Fruit fly (Drosophila melanogaster): Measurements from ENCODE around the gene gdl-ORF39.

gdl-ORF39 gene

DNA sequence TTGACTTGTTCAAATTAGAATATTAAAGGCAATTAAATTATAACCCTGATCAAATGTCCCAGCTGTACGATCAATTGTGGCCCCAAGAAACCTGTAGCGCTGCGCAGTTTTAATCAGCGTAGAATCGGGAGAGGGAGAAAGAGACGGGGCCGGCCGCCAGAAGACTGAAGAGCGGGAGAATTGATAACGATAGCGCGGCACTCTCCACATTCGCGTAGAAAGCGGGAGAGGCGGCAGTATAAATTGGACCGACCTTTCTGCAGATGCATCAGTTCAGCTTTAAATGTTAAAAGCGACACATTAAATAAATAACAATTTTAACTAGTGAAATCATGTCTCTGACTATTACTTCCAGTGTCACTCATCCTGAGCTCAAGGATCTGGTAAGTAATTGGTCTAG is 1.5 kb downstream of the gdl-ORF39 start, which contains the start of gene MsrA (continued):
- no peak for TF ChIP-seq CG12299 (tag; optimal IDR thresholded peaks at IDR 0.05)
- TF ChIP-seq CG9437 (GFP tag; optimal IDR thresholded peaks at IDR 0.05): no peak
- no peak for TF ChIP-seq chif (GFP tag; optimal IDR thresholded peaks at IDR 0.05)
- TF ChIP-seq Bdp1 (GFP tag; optimal IDR thresholded peaks at IDR 0.05): no peak
- no peak for TF ChIP-seq Mes4 (GFP tag; optimal IDR thresholded peaks at IDR 0.05)
- TF ChIP-seq sens (GFP tag): peak; percentile 63
- TF ChIP-seq Jarid2 (GFP tag; optimal IDR thresholded peaks at IDR 0.05): peak; percentile 59
- TF ChIP-seq CG11247 (GFP tag; IDR thresholded peaks at IDR 0.05): no peak
- no peak for TF ChIP-seq pnt (GFP tag; optimal IDR thresholded peaks at IDR 0.05)
- TF ChIP-seq NC2β (GFP tag; optimal IDR thresholded peaks at IDR 0.05): no peak
- TF ChIP-seq CG8388 (GFP tag; optimal IDR thresholded peaks at IDR 0.05): no peak
- peak; percentile 45 for TF ChIP-seq grn (GFP tag; optimal IDR thresholded peaks at IDR 0.05)
- TF ChIP-seq CG6654 (GFP tag; optimal IDR thresholded peaks at IDR 0.05): no peak
- no peak for TF ChIP-seq bcd (GFP tag; optimal IDR thresholded peaks at IDR 0.05)
- no peak for TF ChIP-seq ab (GFP tag; optimal IDR thresholded peaks at IDR 0.05)
- peak; percentile 58 for TF ChIP-seq nom (GFP tag; optimal IDR thresholded peaks at IDR 0.05)
- peak; percentile 35 for TF ChIP-seq CG12769 (tag; optimal IDR thresholded peaks at IDR 0.05)
- no peak for TF ChIP-seq jing (GFP tag; optimal IDR thresholded peaks at IDR 0.05)
- no peak for TF ChIP-seq Adf1 (GFP tag; IDR thresholded peaks at IDR 0.05)
- TF ChIP-seq CG32532 (GFP tag; IDR thresholded peaks at IDR 0.05): peak; percentile 35; the same call in 1 of the 2 replicates
- TF ChIP-seq ash1 (GFP tag; optimal IDR thresholded peaks at IDR 0.05): no peak
- TF ChIP-seq chm (GFP tag; IDR thresholded peaks at IDR 0.05): no peak
- no peak for TF ChIP-seq TFAM (GFP tag; optimal IDR thresholded peaks at IDR 0.05)
- TF ChIP-seq CG17359 (tag; optimal IDR thresholded peaks at IDR 0.05): no peak
- TF ChIP-seq CG10366 (GFP tag; IDR thresholded peaks at IDR 0.05): no peak
- TF ChIP-seq tio (GFP tag; optimal IDR thresholded peaks at IDR 0.05): no peak
- peak; percentile 44 for TF ChIP-seq Med (GFP tag)
- no peak for TF ChIP-seq prd (optimal IDR thresholded peaks at IDR 0.05)
- TF ChIP-seq prd (GFP tag; IDR thresholded peaks at IDR 0.05): no peak
- TF ChIP-seq vvl (GFP tag; IDR thresholded peaks at IDR 0.05): no peak
- no peak for TF ChIP-seq CG2889 (GFP tag; IDR thresholded peaks at IDR 0.05)
- no peak for TF ChIP-seq E2f2 (GFP tag; IDR thresholded peaks at IDR 0.05)
- TF ChIP-seq chinmo (GFP tag; IDR thresholded peaks at IDR 0.05; ENCODE audit: partially characterized antibody): 0 out of 4 replicates have a peak, but pooled peaks have one; percentile 15
- no peak for TF ChIP-seq CG16779 (GFP tag; IDR thresholded peaks at IDR 0.05)
- TF ChIP-seq Bteb2 (GFP tag; optimal IDR thresholded peaks at IDR 0.05): no peak
- 0 out of 3 replicates have a peak, but pooled peaks have one; percentile 29 for TF ChIP-seq ci (GFP tag; IDR thresholded peaks at IDR 0.05)

DNA sequence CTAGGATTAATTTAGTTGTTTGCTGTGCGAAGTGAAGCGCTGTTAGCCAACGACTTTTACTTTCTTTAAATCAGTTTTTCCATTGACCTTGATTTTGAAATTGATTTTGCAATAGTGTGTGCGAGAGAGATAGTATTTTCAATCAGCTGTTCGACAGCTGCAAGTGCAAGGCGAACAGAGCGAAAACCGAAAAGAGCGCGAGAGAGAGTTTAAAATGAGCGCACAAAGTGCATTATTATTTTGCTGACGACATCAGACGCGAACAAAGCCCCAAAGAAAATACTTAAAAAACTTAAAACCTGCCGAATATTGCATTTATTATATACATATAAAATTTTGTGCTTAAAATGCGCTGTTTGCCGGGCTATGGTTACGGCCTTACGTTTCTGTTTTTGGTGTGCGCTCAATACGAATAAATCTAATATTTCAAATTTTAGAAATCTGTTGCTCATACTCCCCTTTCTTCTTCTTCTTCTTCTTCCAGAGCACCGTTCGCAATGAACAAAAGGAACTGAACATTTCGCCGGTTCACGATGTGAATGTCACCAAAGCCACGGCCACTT is 2.5 kb downstream of the gdl-ORF39 start:
- TF ChIP-seq Blimp-1 (GFP tag; optimal IDR thresholded peaks at IDR 0.05) (peak; percentile 47), CG17385 (GFP tag; optimal IDR thresholded peaks at IDR 0.05) (peak; percentile 81), corto (GFP tag; optimal IDR thresholded peaks at IDR 0.05) (peak; percentile 50), CG7928 (GFP tag; optimal IDR thresholded peaks at IDR 0.05) (no peak), CG3995 (GFP tag; optimal IDR thresholded peaks at IDR 0.05) (no peak), D19A (tag; optimal IDR thresholded peaks at IDR 0.05) (no peak), CG14710 (tag; optimal IDR thresholded peaks at IDR 0.05) (peak; percentile 26), CG13287 (GFP tag; IDR thresholded peaks at IDR 0.05; ENCODE audit: partially characterized antibody) (no peak), fd64A (GFP tag; optimal IDR thresholded peaks at IDR 0.05) (no peak), CG15514 (GFP tag; optimal IDR thresholded peaks at IDR 0.05) (peak; percentile 60), salm (tag; optimal IDR thresholded peaks at IDR 0.05) (no peak), NfI (GFP tag; optimal IDR thresholded peaks at IDR 0.05) (no peak), nom (GFP tag; optimal IDR thresholded peaks at IDR 0.05) (peak; percentile 64), ac (GFP tag; optimal IDR thresholded peaks at IDR 0.05) (peak; percentile 58), ken (GFP tag; IDR thresholded peaks at IDR 0.05) (no peak), ttk (GFP tag; IDR thresholded peaks at IDR 0.05) (no peak), tll (GFP tag; optimal IDR thresholded peaks at IDR 0.05) (peak in 1 of 2 experiments; percentile 61), CG9215 (GFP tag; IDR thresholded peaks at IDR 0.05) (no peak)

Data from whole organism, embryonic.